Fruit fly (Drosophila melanogaster): ENCODE measurements around the gene CG15864.

Gene CG15864

dm6 chr3R:8243720-8244119 lies 4.5 kb upstream of the CG15864 start, which contains the start of the genes CG9636, CG18749 and CG33722 (continued):
- TF ChIP-seq CG15601 (tag; optimal IDR thresholded peaks at IDR 0.05) (peak; percentile 74), tll (GFP tag; optimal IDR thresholded peaks at IDR 0.05) (peak in 1 of 2 experiments; percentile 80), nau (GFP tag; optimal IDR thresholded peaks at IDR 0.05) (peak; percentile 50), CG18599 (GFP tag; optimal IDR thresholded peaks at IDR 0.05) (peak; percentile 80), ttk (GFP tag; IDR thresholded peaks at IDR 0.05) (peak; percentile 63; the same call in 1 of the 2 replicates), Lim3 (GFP tag; IDR thresholded peaks at IDR 0.05) (no peak), Chrac-16 (GFP tag; optimal IDR thresholded peaks at IDR 0.05) (peak; percentile 73), D19B (GFP tag; optimal IDR thresholded peaks at IDR 0.05) (no peak), HHEX (GFP tag; optimal IDR thresholded peaks at IDR 0.05) (peak; percentile 44), az2 (GFP tag; optimal IDR thresholded peaks at IDR 0.05) (peak; percentile 73), bbx (GFP tag; IDR thresholded peaks at IDR 0.05; ENCODE audit: partially characterized antibody) (peak; percentile 89), lmd (GFP tag; IDR thresholded peaks at IDR 0.05) (peak; percentile 62), bcd (GFP tag; optimal IDR thresholded peaks at IDR 0.05) (peak; percentile 52), fd3F (GFP tag; optimal IDR thresholded peaks at IDR 0.05) (peak; percentile 30), Max (GFP tag; optimal IDR thresholded peaks at IDR 0.05) (peak; percentile 76), CkIIα-i1 (GFP tag; IDR thresholded peaks at IDR 0.05) (no peak), CG1647 (GFP tag; optimal IDR thresholded peaks at IDR 0.05) (no peak), ap (GFP tag; IDR thresholded peaks at IDR 0.05) (no peak), pb (GFP tag; optimal IDR thresholded peaks at IDR 0.05) (no peak), salm (tag; optimal IDR thresholded peaks at IDR 0.05) (peak; percentile 35), Hsf (GFP tag; optimal IDR thresholded peaks at IDR 0.05) (peak; percentile 66), CG32772 (GFP tag; IDR thresholded peaks at IDR 0.05) (peak; percentile 58; the same call in 1 of the 2 replicates), CG5180 (GFP tag; optimal IDR thresholded peaks at IDR 0.05) (no peak), CG18764 (GFP tag; optimal IDR thresholded peaks at IDR 0.05) (peak; percentile 65), gfzf (GFP tag; optimal IDR thresholded peaks at IDR 0.05) (no peak), gem (tag; optimal IDR thresholded peaks at IDR 0.05) (peak; percentile 85), E2f2 (GFP tag; IDR thresholded peaks at IDR 0.05) (peak; percentile 64), CG1024 (GFP tag; IDR thresholded peaks at IDR 0.05) (peak; percentile 18; the same call in 1 of the 2 replicates), mam (GFP tag; optimal IDR thresholded peaks at IDR 0.05) (peak; percentile 48), CG1792 (GFP tag; optimal IDR thresholded peaks at IDR 0.05) (no peak), Hmr (GFP tag; optimal IDR thresholded peaks at IDR 0.05) (peak; percentile 70), BtbVII (GFP tag; optimal IDR thresholded peaks at IDR 0.05) (peak; percentile 4), Dek (tag; optimal IDR thresholded peaks at IDR 0.05) (peak; percentile 51), Dip3 (GFP tag; optimal IDR thresholded peaks at IDR 0.05) (peak; percentile 20), stwl (tag; optimal IDR thresholded peaks at IDR 0.05) (peak; percentile 94), CG3726 (GFP tag; IDR thresholded peaks at IDR 0.05) (no peak), Xbp1 (GFP tag; optimal IDR thresholded peaks at IDR 0.05) (peak; percentile 78), CG8359 (GFP tag; optimal IDR thresholded peaks at IDR 0.05; ENCODE audit: borderline replicate concordance) (no peak), slp2 (GFP tag; optimal IDR thresholded peaks at IDR 0.05) (peak; percentile 11), CG6683 (GFP tag; optimal IDR thresholded peaks at IDR 0.05) (peak; percentile 44), Eip74EF (GFP tag; optimal IDR thresholded peaks at IDR 0.05) (peak in 1 of 2 experiments; percentile 65), eyg (GFP tag; optimal IDR thresholded peaks at IDR 0.05) (no peak), Sry-β (GFP tag; optimal IDR thresholded peaks at IDR 0.05) (peak; percentile 77), NC2β (GFP tag; optimal IDR thresholded peaks at IDR 0.05) (no peak), CG6854 (GFP tag; optimal IDR thresholded peaks at IDR 0.05) (no peak), Ets65A (GFP tag) (peak; percentile 46), wek (GFP tag; optimal IDR thresholded peaks at IDR 0.05) (no peak), CG11504 (tag; optimal IDR thresholded peaks at IDR 0.05) (peak; percentile 75), sima (GFP tag; optimal IDR thresholded peaks at IDR 0.05) (no peak), Stat92E (GFP tag; optimal IDR thresholded peaks at IDR 0.05) (peak in 1 of 3 experiments; percentile 74)
